Worm (Caenorhabditis elegans): ENCODE measurements around the gene K12H6.2.

Gene K12H6.2

DNA sequence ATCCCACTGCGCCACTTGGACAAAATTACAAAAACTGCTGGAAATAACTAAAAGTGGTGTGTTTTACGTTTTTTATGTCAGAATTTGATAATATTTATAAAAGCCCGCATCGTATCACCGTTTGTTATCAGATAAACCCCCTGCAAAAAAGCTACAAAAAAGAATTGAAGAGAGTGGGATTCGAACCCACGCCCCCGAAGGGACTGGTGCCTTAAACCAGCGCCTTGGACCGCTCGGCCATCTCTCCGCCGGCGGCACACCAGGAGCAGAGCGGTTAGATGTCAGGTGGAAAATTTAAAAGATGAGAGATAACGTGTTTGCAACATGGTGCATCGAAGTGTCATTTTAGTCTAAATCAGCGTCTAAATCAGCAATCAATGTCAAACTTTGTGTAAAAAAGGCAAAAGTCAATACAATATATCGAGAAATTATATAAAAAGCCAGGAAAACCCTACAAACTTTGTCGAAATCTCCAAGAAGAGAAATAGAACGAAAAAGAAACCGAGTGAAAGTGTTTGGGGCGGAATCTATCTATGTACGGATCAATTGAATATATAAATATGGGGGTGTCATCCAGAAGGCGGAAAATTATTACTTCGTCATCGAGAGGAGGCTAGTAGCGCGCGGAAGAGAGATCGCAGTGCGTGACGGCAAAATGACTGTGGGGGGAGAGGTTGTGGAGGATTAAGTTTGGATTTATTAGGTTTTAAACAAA, 46.2 kb upstream of the K12H6.2 start (continued):
- TF ChIP-seq lsy-2 (tag; optimal IDR thresholded peaks at IDR 0.05) (no peak), nhr-41 (GFP tag; IDR thresholded peaks at IDR 0.05) (no peak), gei-8 (GFP tag; optimal IDR thresholded peaks at IDR 0.05) (no peak), mes-2 (tag; optimal IDR thresholded peaks at IDR 0.05; ENCODE audit: poor library complexity, severe bottlenecking) (peak; percentile 49), egl-43 (GFP tag; IDR thresholded peaks at IDR 0.05) (peak; percentile 85), nhr-11 (tag; optimal IDR thresholded peaks at IDR 0.05) (no peak), attf-4 (tag; optimal IDR thresholded peaks at IDR 0.05) (no peak), lin-39 (tag; optimal IDR thresholded peaks at IDR 0.05) (no peak), dmd-9 (GFP tag; IDR thresholded peaks at IDR 0.05) (no peak), duxl-1 (tag; optimal IDR thresholded peaks at IDR 0.05; ENCODE audit: poor library complexity) (no peak), hlh-11 (tag; optimal IDR thresholded peaks at IDR 0.05) (peak; percentile 14), mdt-29 (GFP tag; IDR thresholded peaks at IDR 0.05) (0 out of 2 replicates have a peak, but pooled peaks have one; percentile 10), set-16 (GFP tag; IDR thresholded peaks at IDR 0.05) (peak; percentile 71), ces-1 (GFP tag; optimal IDR thresholded peaks at IDR 0.05) (no peak), saeg-2 (GFP tag; IDR thresholded peaks at IDR 0.05) (no peak), Y75B8A.6 (GFP tag; IDR thresholded peaks at IDR 0.05) (no peak), F37D6.2 (tag; optimal IDR thresholded peaks at IDR 0.05) (no peak), vab-7 (GFP tag; IDR thresholded peaks at IDR 0.05) (peak; percentile 72), nhr-77 (tag; optimal IDR thresholded peaks at IDR 0.05) (no peak), unc-62 (GFP tag; optimal IDR thresholded peaks at IDR 0.05 in 1 of 2) (no peak), unc-62 (tag; optimal IDR thresholded peaks at IDR 0.05) (no peak), fkh-10 (GFP tag; optimal IDR thresholded peaks at IDR 0.05) (no peak), daf-8 (GFP tag; IDR thresholded peaks at IDR 0.05) (no peak), dpl-1 (GFP tag; optimal IDR thresholded peaks at IDR 0.05) (no peak), cey-2 (tag; optimal IDR thresholded peaks at IDR 0.05; ENCODE audit: borderline replicate concordance, insufficient read depth) (no peak), pqm-1 (tag; optimal IDR thresholded peaks at IDR 0.05) (no peak), lin-13 (GFP tag; optimal IDR thresholded peaks at IDR 0.05) (peak; percentile 65), tra-1 (GFP tag; IDR thresholded peaks at IDR 0.05) (peak; percentile 60; the same call in 1 of the 2 replicates), tag-97 (GFP tag; IDR thresholded peaks at IDR 0.05) (no peak), zfp-2 (tag; optimal IDR thresholded peaks at IDR 0.05) (no peak), ceh-82 (tag; optimal IDR thresholded peaks at IDR 0.05) (no peak), zip-2 (tag; optimal IDR thresholded peaks at IDR 0.05) (no peak), snpc-4 (tag; optimal IDR thresholded peaks at IDR 0.05) (no peak), daf-19 (GFP tag; conservative IDR thresholded peaks at IDR 0.05) (no peak), ZK546.5 (tag; optimal IDR thresholded peaks at IDR 0.05) (no peak), nhr-6 (tag; optimal IDR thresholded peaks at IDR 0.05) (no peak), nhr-28 (tag; optimal IDR thresholded peaks at IDR 0.05) (peak; percentile 9), unc-130 (GFP tag; optimal IDR thresholded peaks at IDR 0.05) (no peak), R02D3.7 (tag; optimal IDR thresholded peaks at IDR 0.05) (no peak), lin-38 (GFP tag; IDR thresholded peaks at IDR 0.05) (peak; percentile 67), snpc-1.2 (GFP tag; IDR thresholded peaks at IDR 0.05) (peak; percentile 30; the same call in 1 of the 2 replicates), ceh-32 (tag; optimal IDR thresholded peaks at IDR 0.05; ENCODE audit: poor library complexity) (no peak), ama-1 (optimal IDR thresholded peaks at IDR 0.05) (no peak), fos-1 (tag; optimal IDR thresholded peaks at IDR 0.05) (no peak), ctbp-1 (GFP tag; IDR thresholded peaks at IDR 0.05) (0 out of 2 replicates have a peak, but pooled peaks have one; percentile 23), aha-1 (tag) (peak; percentile 95), T20F7.1 (GFP tag; optimal IDR thresholded peaks at IDR 0.05) (no peak), daf-12 (tag; optimal IDR thresholded peaks at IDR 0.05) (no peak), F10B5.3 (tag; optimal IDR thresholded peaks at IDR 0.05) (peak; percentile 20), Y5F2A.4 (GFP tag; optimal IDR thresholded peaks at IDR 0.05) (no peak), dve-1 (tag; optimal IDR thresholded peaks at IDR 0.05; ENCODE audit: insufficient read depth) (no peak)
